Worm (Caenorhabditis elegans) whole organism, L4 larva: ENCODE data around the gene F02H6.7.
A peak's percentile ranks its signal among the peaks of the same experiment; 100 is the strongest.

Source experiments
- T20F7.1 ChIP-seq: fragments of 200-800 bp; sonication (Bioruptor generic); optimal IDR thresholded peaks from 2 replicates; lab custom pipeline; 2018; ENCODE audit warnings: mild to moderate bottlenecking, missing genetic modification characterization, missing compliant biosample characterization
- T26A8.4 ChIP-seq: fragments of 200-800 bp; sonication (Bioruptor generic); IDR thresholded peaks from 2 replicates; pipeline ENCODE4 v1.3.6; 2022; ENCODE audit warnings: missing genetic modification characterization, missing compliant biosample characterization
- Y5F2A.4 ChIP-seq: fragments of 200-800 bp; sonication (Bioruptor generic); optimal IDR thresholded peaks from 2 replicates; lab custom pipeline; 2018; ENCODE audit warnings: mild to moderate bottlenecking, missing genetic modification characterization, missing compliant biosample characterization
- aha-1 ChIP-seq: fragments of 150-350 bp; peaks from one replicate; lab custom pipeline; 2014; ENCODE audit warnings: missing biosample characterization, missing genetic modification characterization
- ama-1 ChIP-seq: fragments of 150-350 bp; optimal IDR thresholded peaks from 2 replicates; lab custom pipeline; 2014; ENCODE audit warnings: inconsistent platforms, mixed read lengths
- arid-1 ChIP-seq: fragments of 200-800 bp; sonication (Bioruptor generic); conservative IDR thresholded peaks from 2 replicates; pipeline ENCODE4 v1.3.6; 2022; ENCODE audit warnings: missing genetic modification reagents, missing genetic modification characterization, missing compliant biosample characterization
- attf-4 ChIP-seq: sonication (generic microtip); optimal IDR thresholded peaks from 3 replicates; lab custom pipeline; 2017; ENCODE audit warnings: missing biosample characterization, missing genetic modification characterization
- ceh-82 ChIP-seq: sonication (generic microtip); optimal IDR thresholded peaks from 2 replicates; lab custom pipeline; 2017; ENCODE audit warnings: missing biosample characterization, missing genetic modification characterization
- cey-2 ChIP-seq: sonication (generic microtip); optimal IDR thresholded peaks from 3 replicates; lab custom pipeline; 2017; ENCODE audit warnings: missing genetic modification characterization, mild to moderate bottlenecking, missing compliant biosample characterization, antibody characterized with exemption, borderline replicate concordance; ENCODE audit not compliant: insufficient read depth
- daf-16 ChIP-seq, 3 experiments: sonication (generic microtip); optimal IDR thresholded peaks; 2 replicates each; lab custom pipeline; 2016 to 2017; ENCODE audit warnings: missing genetic modification characterization in 3 of 3, missing genetic modification reagents in 3 of 3, mild to moderate bottlenecking in 2 of 3, missing compliant biosample characterization in 2 of 3, missing biosample characterization in 1 of 3, moderate library complexity in 1 of 3
- daf-8 ChIP-seq: fragments of 200-800 bp; sonication (Bioruptor generic); IDR thresholded peaks from 2 replicates; pipeline ENCODE4 v1.3.6; 2022; ENCODE audit warnings: missing genetic modification characterization, missing compliant biosample characterization
- dmd-6 ChIP-seq: fragments of 200-800 bp; sonication (Bioruptor generic); IDR thresholded peaks from 2 replicates; pipeline ENCODE4 v1.3.6; 2022; ENCODE audit warnings: missing genetic modification reagents, missing genetic modification characterization, missing compliant biosample characterization
- dmd-9 ChIP-seq: fragments of 200-800 bp; sonication (Bioruptor generic); IDR thresholded peaks from 2 replicates; pipeline ENCODE4 v1.3.6; 2022; ENCODE audit warnings: missing genetic modification reagents, missing genetic modification characterization, missing compliant biosample characterization
- dpl-1 ChIP-seq: fragments of 150-350 bp; optimal IDR thresholded peaks from 2 replicates; lab custom pipeline; 2014; ENCODE audit warnings: missing biosample characterization, missing genetic modification reagents, missing genetic modification characterization
- dve-1 ChIP-seq: sonication (generic microtip); optimal IDR thresholded peaks from 2 replicates; lab custom pipeline; 2017; ENCODE audit warnings: antibody characterized with exemption, mild to moderate bottlenecking, missing genetic modification characterization, missing compliant biosample characterization; ENCODE audit not compliant: insufficient read depth
- hif-1 ChIP-seq, 2 experiments: sonication (generic microtip); optimal IDR thresholded peaks; 2 replicates each; lab custom pipeline; 2016 to 2017; ENCODE audit warnings: missing compliant biosample characterization in 2 of 2, missing genetic modification characterization in 2 of 2, missing genetic modification reagents in 2 of 2, missing genotype in 2 of 2, mild to moderate bottlenecking in 1 of 2
- hlh-30 ChIP-seq: sonication (generic microtip); optimal IDR thresholded peaks from 2 replicates; lab custom pipeline; 2017; ENCODE audit warnings: antibody characterized with exemption, mild to moderate bottlenecking, missing genetic modification characterization, missing compliant biosample characterization; ENCODE audit not compliant: insufficient read depth
- hmg-1.1 ChIP-seq: fragments of 200-800 bp; sonication (Bioruptor generic); IDR thresholded peaks from 2 replicates; pipeline ENCODE4 v1.3.6; 2022; ENCODE audit warnings: missing genetic modification reagents, missing genetic modification characterization, missing compliant biosample characterization
- lin-29 ChIP-seq: fragments of 200-800 bp; sonication (Bioruptor generic); IDR thresholded peaks from 2 replicates; pipeline ENCODE4 v1.3.6; 2022; ENCODE audit warnings: missing genetic modification reagents, missing genetic modification characterization, missing compliant biosample characterization
- lsy-2 ChIP-seq, 2 experiments: fragments of 150-350 bp in 1 of 2; sonication (generic microtip) in 1 of 2; optimal IDR thresholded peaks; 2 replicates each; lab custom pipeline; 2014 to 2017; ENCODE audit warnings: missing biosample characterization in 2 of 2, missing genetic modification characterization in 2 of 2
- mdl-1 ChIP-seq, 2 experiments: fragments of 150-350 bp in 1 of 2; sonication (generic microtip) in 1 of 2; optimal IDR thresholded peaks; 2 replicates each; lab custom pipeline; 2014 to 2017; ENCODE audit warnings: missing biosample characterization in 2 of 2, missing genetic modification characterization in 2 of 2
- mep-1 ChIP-seq: fragments of 150-350 bp; sonication (generic microtip); optimal IDR thresholded peaks from 3 replicates; lab custom pipeline; 2014; ENCODE audit warnings: missing biosample characterization, missing genetic modification characterization
- mes-2 ChIP-seq: sonication (generic microtip); optimal IDR thresholded peaks from 2 replicates; lab custom pipeline; 2016; ENCODE audit warnings: missing genotype, mild to moderate bottlenecking, missing genetic modification characterization, missing compliant biosample characterization; ENCODE audit not compliant: poor library complexity, severe bottlenecking
- mxl-2 ChIP-seq: fragments of 200-800 bp; sonication (Bioruptor generic); conservative IDR thresholded peaks from 2 replicates; pipeline ENCODE4 v1.3.6; 2022; ENCODE audit warnings: missing genetic modification reagents, missing genetic modification characterization, missing compliant biosample characterization
- mxl-3 ChIP-seq: fragments of 200-800 bp; sonication (Bioruptor generic); optimal IDR thresholded peaks from 2 replicates; lab custom pipeline; 2018; ENCODE audit warnings: mild to moderate bottlenecking, missing genetic modification characterization, missing compliant biosample characterization
- nhr-28 ChIP-seq: fragments of 150-350 bp; optimal IDR thresholded peaks from 2 replicates; lab custom pipeline; 2014; ENCODE audit warnings: missing biosample characterization, missing genetic modification characterization
- nhr-41 ChIP-seq: fragments of 200-800 bp; sonication (Bioruptor generic); IDR thresholded peaks from 2 replicates; pipeline ENCODE4 v1.3.6; 2022; ENCODE audit warnings: missing genetic modification reagents, missing genetic modification characterization, missing compliant biosample characterization
- rbr-2 ChIP-seq: sonication (generic microtip); optimal IDR thresholded peaks from 2 replicates; lab custom pipeline; 2016; ENCODE audit warnings: missing genotype, missing genetic modification characterization, missing compliant biosample characterization
- snpc-1.2 ChIP-seq: fragments of 200-800 bp; sonication (Bioruptor generic); IDR thresholded peaks from 2 replicates; pipeline ENCODE4 v1.3.6; 2022; ENCODE audit warnings: missing genetic modification reagents, missing genetic modification characterization, missing compliant biosample characterization
- unc-130 ChIP-seq: sonication (generic microtip); optimal IDR thresholded peaks from 2 replicates; lab custom pipeline; 2016; ENCODE audit warnings: missing genetic modification reagents, missing genetic modification characterization, missing compliant biosample characterization
- unc-62 ChIP-seq, 3 experiments: fragments of 150-350 bp in 1 of 3; sonication (generic microtip); optimal IDR thresholded peaks in 2 of 3; peaks in 1 of 3; 1 replicate in 1 of 3; 2 replicates in 2 of 3; lab custom pipeline; 2014 to 2017; ENCODE audit warnings: missing biosample characterization in 3 of 3, missing genetic modification characterization in 3 of 3, missing genetic modification reagents in 3 of 3, missing genotype in 1 of 3

F02H6.7 gene

DNA sequence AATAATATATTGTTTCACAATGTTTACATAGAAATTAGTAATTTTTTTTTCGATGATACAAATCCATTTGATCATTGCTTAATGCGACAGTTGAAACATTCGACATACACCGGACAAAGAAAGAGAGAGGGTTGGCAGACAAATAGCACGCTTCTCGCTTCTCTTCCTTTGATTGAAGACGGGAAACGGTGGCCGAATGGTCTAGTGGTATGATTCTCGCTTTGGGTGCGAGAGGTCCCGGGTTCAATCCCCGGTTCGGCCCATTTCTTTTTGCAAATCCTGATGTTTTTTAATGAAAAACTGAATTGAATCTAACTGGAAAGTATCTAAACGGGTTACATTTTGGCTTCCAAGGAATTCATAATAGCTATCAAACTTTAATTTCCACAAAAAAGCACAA lies 3.1 kb downstream of the F02H6.7 start (continued):
- no peak for TF ChIP-seq mes-2
- peak; percentile 70 for TF ChIP-seq mxl-2
- peak; percentile 69; the same call in 1 of the 2 replicates for TF ChIP-seq nhr-41
- peak; percentile 76 for TF ChIP-seq dmd-9 (GFP tag; lab: Robert Waterston, UW)

DNA sequence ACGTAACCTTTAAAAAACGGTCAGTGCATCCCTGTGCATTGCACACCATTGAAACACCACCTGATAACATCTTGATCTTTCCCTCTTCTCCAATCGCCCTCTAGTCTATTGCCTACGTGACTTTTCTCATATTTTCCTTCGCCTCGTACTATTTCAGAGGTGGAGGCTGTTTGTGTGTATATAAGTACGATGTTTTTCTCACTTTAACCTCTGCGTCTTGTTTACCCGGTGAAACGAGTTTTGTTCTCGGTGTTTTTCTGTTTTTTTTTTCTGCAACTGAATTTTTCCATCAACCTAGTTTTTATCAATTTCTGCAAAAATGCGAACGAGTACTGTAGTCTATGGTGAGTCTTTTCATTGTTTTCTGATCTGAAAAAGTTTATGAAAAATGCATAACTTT lies 8.3 kb downstream of the F02H6.7 start, which contains the start of gene sqrd-1:
Gene sqrd-1, plus strand, starts transcription at position 158 of the 400 bp plus-strand sequence.
- TF ChIP-seq hif-1 (tag; optimal IDR thresholded peaks at IDR 0.05; lab: Kevin White, UChicago), result peak; percentile 97 to 99
- TF ChIP-seq mep-1 (tag; lab: Kevin White, UChicago), result peak; percentile 46
- peak in 1 of 2 experiments; percentile 43 for TF ChIP-seq lsy-2 (tag; optimal IDR thresholded peaks at IDR 0.05; lab: Kevin White, UChicago)
- TF ChIP-seq mxl-2, result no peak
- TF ChIP-seq daf-16 (GFP tag; optimal IDR thresholded peaks at IDR 0.05; lab: Kevin White, UChicago), result peak in 1 of 2 experiments; percentile 93
- TF ChIP-seq daf-16 (tag; optimal IDR thresholded peaks at IDR 0.05; lab: Kevin White, UChicago), result peak; percentile 88
- TF ChIP-seq nhr-28, result peak; percentile 47
- peak; percentile 1 for TF ChIP-seq hlh-30 (tag; lab: Kevin White, UChicago)
- peak in 1 of 2 experiments; percentile 37 for TF ChIP-seq mdl-1 (tag; optimal IDR thresholded peaks at IDR 0.05; lab: Kevin White, UChicago)
- TF ChIP-seq hmg-1.1 (GFP tag; lab: Robert Waterston, UW), result no peak
- TF ChIP-seq ama-1 (lab: Kevin White, UChicago), result peak; percentile 66
- TF ChIP-seq rbr-2 (tag; lab: Kevin White, UChicago), result no peak
- peak; percentile 100 for TF ChIP-seq aha-1 (tag; lab: Kevin White, UChicago)
- TF ChIP-seq dve-1 (tag; lab: Kevin White, UChicago), result peak; percentile 52
- peak in 1 of 2 experiments; percentile 93 for TF ChIP-seq unc-62 (GFP tag; optimal IDR thresholded peaks at IDR 0.05 in 1 of 2; lab: Kevin White, UChicago)
- TF ChIP-seq unc-62 (tag; optimal IDR thresholded peaks at IDR 0.05; lab: Kevin White, UChicago), result no peak
- TF ChIP-seq dmd-6, result peak; percentile 50
- no peak for TF ChIP-seq dpl-1 (GFP tag; lab: Kevin White, UChicago)

DNA sequence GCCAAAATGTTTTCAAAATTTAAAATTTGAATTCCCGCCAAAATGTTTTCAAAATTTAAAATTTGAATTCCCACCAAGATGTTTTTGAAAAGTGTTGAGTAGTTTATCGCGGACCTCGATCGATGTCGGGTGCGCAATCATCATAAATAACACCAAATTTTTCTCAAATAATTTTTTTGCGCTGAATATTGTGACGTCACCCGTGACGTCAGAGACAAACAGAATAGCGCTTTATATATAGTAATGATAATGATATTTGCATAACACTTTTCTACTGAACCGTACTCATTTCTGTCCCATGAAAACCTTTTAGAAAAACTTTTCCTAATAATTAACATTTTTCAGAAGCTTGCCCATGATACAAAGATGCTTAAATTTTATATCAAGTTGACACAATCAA lies 9.4 kb downstream of the F02H6.7 start:
- peak; percentile 93 for TF ChIP-seq snpc-1.2 (GFP tag; lab: Robert Waterston, UW)

DNA sequence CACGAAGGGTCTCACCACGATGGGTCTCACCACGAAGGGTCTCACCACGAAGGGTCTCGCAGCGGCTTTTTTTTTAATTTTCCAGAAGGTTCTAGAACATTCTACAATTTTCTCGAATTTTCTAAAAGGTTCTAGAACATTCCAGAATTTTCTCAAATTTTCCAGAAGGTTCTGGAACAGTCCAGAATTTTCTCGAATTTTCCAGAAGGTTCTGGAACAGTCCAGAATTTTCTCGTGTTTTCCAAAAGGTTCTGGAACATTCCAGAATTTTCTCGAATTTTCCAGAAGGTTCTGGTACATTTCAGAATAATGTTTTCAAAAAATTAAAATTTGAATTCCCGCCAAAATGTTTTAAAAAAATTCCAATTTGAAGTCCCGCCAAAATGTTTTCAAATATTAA lies 9.9 kb downstream of the F02H6.7 start:
- TF ChIP-seq snpc-1.2 (GFP tag; lab: Robert Waterston, UW), result peak; percentile 23

DNA sequence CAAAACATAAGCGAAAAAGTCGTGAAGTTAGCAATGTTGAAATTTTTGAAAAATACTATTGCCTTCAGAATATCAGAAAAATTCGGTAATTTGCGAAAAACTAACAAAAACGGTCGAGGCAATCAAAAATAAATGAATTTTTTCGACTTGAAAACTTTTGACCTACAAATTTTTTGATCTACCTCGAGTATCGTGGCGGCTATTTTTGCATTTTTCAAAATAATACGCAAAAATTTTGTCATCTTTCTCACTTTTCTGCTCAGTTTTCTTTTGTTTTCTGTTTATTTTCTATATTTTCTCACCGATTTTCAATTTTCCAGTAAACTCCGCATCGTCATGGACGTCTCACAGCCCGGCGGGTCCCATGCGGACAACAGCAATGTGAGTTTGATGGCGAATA lies 12.2 kb downstream of the F02H6.7 start:
- no peak for TF ChIP-seq hmg-1.1 (GFP tag; lab: Robert Waterston, UW)
- TF ChIP-seq attf-4, result no peak
- no peak for TF ChIP-seq Y5F2A.4 (GFP tag; lab: Kevin White, UChicago)
- TF ChIP-seq T26A8.4 (GFP tag; lab: Robert Waterston, UW), result no peak
- no peak for TF ChIP-seq arid-1 (GFP tag; lab: Robert Waterston, UW)
- no peak for TF ChIP-seq dmd-6
- no peak for TF ChIP-seq ceh-82 (tag; lab: Kevin White, UChicago)
- TF ChIP-seq lin-29 (GFP tag; lab: Robert Waterston, UW), result no peak
- TF ChIP-seq T20F7.1 (GFP tag; lab: Kevin White, UChicago), result no peak
- TF ChIP-seq snpc-1.2 (GFP tag; lab: Robert Waterston, UW), result no peak
- TF ChIP-seq mxl-2, result no peak
- no peak for TF ChIP-seq unc-130 (GFP tag; lab: Kevin White, UChicago)
- TF ChIP-seq aha-1 (tag; lab: Kevin White, UChicago), result no peak
- no peak for TF ChIP-seq daf-8
- TF ChIP-seq mxl-3, result no peak
- TF ChIP-seq cey-2 (tag; lab: Kevin White, UChicago), result no peak
- TF ChIP-seq, all 104 proteins: peak for 0
